Worm (Caenorhabditis elegans) whole organism, late embryonic: ENCODE results near the gene tftc-1.
A peak's percentile ranks its signal among the peaks of the same experiment; 100 is the strongest.

ENCODE experiments used
- F13H6.1 ChIP-seq: sonication (generic microtip); optimal IDR thresholded peaks from 2 replicates; lab custom pipeline; 2016; ENCODE audit warnings: missing genetic modification characterization, missing compliant biosample characterization
- K02D7.2 ChIP-seq: sonication (generic microtip); optimal IDR thresholded peaks from 2 replicates; lab custom pipeline; 2017; ENCODE audit warnings: mild to moderate bottlenecking, missing genetic modification characterization, missing compliant biosample characterization
- K09A11.1 ChIP-seq: sonication (generic microtip); optimal IDR thresholded peaks from 2 replicates; lab custom pipeline; 2017; ENCODE audit warnings: antibody characterized with exemption, mild to moderate bottlenecking, missing genetic modification characterization, missing compliant biosample characterization; ENCODE audit not compliant: insufficient read depth
- T23F11.4 ChIP-seq: fragments of 200-800 bp; sonication (Bioruptor generic); optimal IDR thresholded peaks from 2 replicates; lab custom pipeline; 2018; ENCODE audit warnings: mild to moderate bottlenecking, missing genetic modification characterization, missing compliant biosample characterization
- Y22D7AL.16 ChIP-seq: sonication (generic microtip); optimal IDR thresholded peaks from 2 replicates; lab custom pipeline; 2016; ENCODE audit warnings: missing genetic modification characterization, missing compliant biosample characterization
- ahr-1 ChIP-seq: sonication (generic microtip); optimal IDR thresholded peaks from 2 replicates; lab custom pipeline; 2016; ENCODE audit warnings: missing genetic modification characterization, missing compliant biosample characterization
- ama-1 ChIP-seq: fragments of 150-350 bp; optimal IDR thresholded peaks from 2 replicates; lab custom pipeline; 2014
- ceh-18 ChIP-seq: sonication (generic microtip); optimal IDR thresholded peaks from 2 replicates; lab custom pipeline; 2016; ENCODE audit warnings: missing genetic modification characterization, missing compliant biosample characterization
- ceh-19 ChIP-seq: fragments of 200-800 bp; sonication (Bioruptor generic); optimal IDR thresholded peaks from 2 replicates; lab custom pipeline; 2018; ENCODE audit warnings: mild to moderate bottlenecking, missing genetic modification characterization, missing compliant biosample characterization
- ceh-30 ChIP-seq: fragments of 150-350 bp; optimal IDR thresholded peaks from 2 replicates; lab custom pipeline; 2014; ENCODE audit warnings: missing biosample characterization, missing genetic modification characterization
- ceh-34 ChIP-seq: sonication (generic microtip); optimal IDR thresholded peaks from 2 replicates; lab custom pipeline; 2016; ENCODE audit warnings: mild to moderate bottlenecking, missing genetic modification characterization, missing compliant biosample characterization
- ceh-48 ChIP-seq: sonication (generic microtip); optimal IDR thresholded peaks from 2 replicates; lab custom pipeline; 2016; ENCODE audit warnings: missing genetic modification characterization, inconsistent platforms, missing compliant biosample characterization
- dmd-4 ChIP-seq: sonication (generic microtip); optimal IDR thresholded peaks from 2 replicates; lab custom pipeline; 2016; ENCODE audit warnings: borderline replicate concordance, missing genetic modification characterization, missing compliant biosample characterization
- dve-1 ChIP-seq: sonication (generic microtip); optimal IDR thresholded peaks from 2 replicates; lab custom pipeline; 2017; ENCODE audit warnings: antibody characterized with exemption, mild to moderate bottlenecking, missing genetic modification characterization, missing compliant biosample characterization
- elt-2 ChIP-seq: sonication (generic microtip); optimal IDR thresholded peaks from 2 replicates; lab custom pipeline; 2016; ENCODE audit warnings: missing genetic modification reagents, missing genetic modification characterization, missing compliant biosample characterization
- eyg-1 ChIP-seq: sonication (generic microtip); optimal IDR thresholded peaks from 2 replicates; lab custom pipeline; 2016; ENCODE audit warnings: missing genotype, missing genetic modification characterization, missing compliant biosample characterization
- fkh-10 ChIP-seq: fragments of 150-350 bp; optimal IDR thresholded peaks from 2 replicates; lab custom pipeline; 2014; ENCODE audit warnings: missing biosample characterization, missing genetic modification reagents, missing genetic modification characterization
- hlh-15 ChIP-seq: sonication (generic microtip); optimal IDR thresholded peaks from 2 replicates; lab custom pipeline; 2016; ENCODE audit warnings: missing genetic modification characterization, missing compliant biosample characterization
- hlh-8 ChIP-seq: sonication (generic microtip); optimal IDR thresholded peaks from 2 replicates; lab custom pipeline; 2016; ENCODE audit warnings: missing genotype, missing genetic modification characterization, missing compliant biosample characterization
- lin-11 ChIP-seq: fragments of 200-800 bp; sonication (Bioruptor generic); optimal IDR thresholded peaks from 2 replicates; lab custom pipeline; 2018; ENCODE audit warnings: mild to moderate bottlenecking, missing genetic modification characterization, missing compliant biosample characterization
- madf-2 ChIP-seq: sonication (generic microtip); optimal IDR thresholded peaks from 2 replicates; lab custom pipeline; 2017; ENCODE audit warnings: missing genetic modification characterization, missing compliant biosample characterization
- nhr-11 ChIP-seq: fragments of 150-350 bp; optimal IDR thresholded peaks from 2 replicates; lab custom pipeline; 2014; ENCODE audit warnings: missing biosample characterization, missing genetic modification characterization
- pag-3 ChIP-seq: sonication (generic microtip); optimal IDR thresholded peaks from 2 replicates; lab custom pipeline; 2016; ENCODE audit warnings: missing compliant biosample characterization, missing genetic modification characterization, borderline replicate concordance
- pax-1 ChIP-seq: fragments of 150-350 bp; optimal IDR thresholded peaks from 2 replicates; lab custom pipeline; 2014; ENCODE audit warnings: missing biosample characterization, missing genetic modification characterization
- pqm-1 ChIP-seq: sonication (generic microtip); optimal IDR thresholded peaks from 2 replicates; lab custom pipeline; 2016; ENCODE audit warnings: missing genetic modification characterization, missing compliant biosample characterization
- sdc-2 ChIP-seq: sonication (generic microtip); optimal IDR thresholded peaks from 2 replicates; lab custom pipeline; 2016; ENCODE audit warnings: missing genotype, missing genetic modification characterization, missing compliant biosample characterization
- tbx-2 ChIP-seq: sonication (generic microtip); optimal IDR thresholded peaks from 2 replicates; lab custom pipeline; 2016; ENCODE audit warnings: missing genetic modification characterization, missing compliant biosample characterization
- unc-42 ChIP-seq: sonication (generic microtip); optimal IDR thresholded peaks from 2 replicates; lab custom pipeline; 2016; ENCODE audit warnings: missing genotype, missing genetic modification characterization, missing compliant biosample characterization
- unc-86 ChIP-seq: sonication (generic microtip); optimal IDR thresholded peaks from 2 replicates; lab custom pipeline; 2016; ENCODE audit warnings: missing genetic modification characterization, missing compliant biosample characterization
- ztf-16 ChIP-seq: sonication (generic microtip); optimal IDR thresholded peaks from 2 replicates; lab custom pipeline; 2017; ENCODE audit warnings: missing genetic modification characterization, missing compliant biosample characterization

tftc-1 gene

ce11 chrIV:2348862-2349321, at the start of gene tftc-1, which contains the start of gene ppgn-1:
Gene tftc-1, plus strand, starts transcription at chrIV:2349271.
Gene ppgn-1, minus strand, starts transcription at chrIV:2348912.
- TF ChIP-seq eyg-1 (tag; lab: Kevin White, UChicago) (no peak), unc-42 (tag; lab: Kevin White, UChicago) (peak; percentile 21)
- TF ChIP-seq, all 69 proteins: peak for 1

ce11 chrIV:2300186-2300585, 48.9 kb upstream of the tftc-1 start, which contains the start of gene lin-1:
Gene lin-1, minus strand, starts transcription at chrIV:2300286.
- TF ChIP-seq tbx-2 (no peak), ceh-34 (no peak), pag-3 (no peak), dmd-4 (tag; lab: Kevin White, UChicago) (no peak), madf-2 (tag; lab: Kevin White, UChicago) (no peak), ceh-30 (no peak), ceh-18 (tag; lab: Kevin White, UChicago) (no peak), pqm-1 (tag; lab: Kevin White, UChicago) (no peak), hlh-15 (no peak), lin-11 (tag; lab: Kevin White, UChicago) (no peak), K02D7.2 (tag; lab: Kevin White, UChicago) (no peak), dve-1 (no peak), T23F11.4 (no peak), sdc-2 (tag; lab: Kevin White, UChicago) (no peak), ztf-16 (no peak)
- TF ChIP-seq, all 69 proteins: peak for 0

- no peak for TF ChIP-seq pax-1
- TF ChIP-seq unc-86 (tag; lab: Kevin White, UChicago) = no peak
Measured at ce11 chrIV:2306447-2306846, 42.6 kb upstream of the tftc-1 start, which contains the start of gene mksr-2. Gene mksr-2, minus strand, starts transcription at chrIV:2306547.

- TF ChIP-seq nhr-11 (tag; lab: Kevin White, UChicago) (no peak), ztf-16 (no peak), hlh-8 (tag; lab: Kevin White, UChicago) (no peak), ahr-1 (tag; lab: Kevin White, UChicago) (no peak), K02D7.2 (tag; lab: Kevin White, UChicago) (peak; percentile 17), ama-1 (lab: Kevin White, UChicago) (no peak)
Measured at ce11 chrIV:2307374-2307773, 41.7 kb upstream of the tftc-1 start.

ce11 chrIV:2308203-2308602, 40.9 kb upstream of the tftc-1 start:
- no peak for TF ChIP-seq Y22D7AL.16 (tag; lab: Kevin White, UChicago)
- no peak for TF ChIP-seq unc-86 (tag; lab: Kevin White, UChicago)
- TF ChIP-seq pag-3 = no peak
- no peak for TF ChIP-seq hlh-15

ce11 chrIV:2311554-2311953, 37.5 kb upstream of the tftc-1 start:
- TF ChIP-seq elt-2 (no peak), ceh-34 (no peak), F13H6.1 (tag; lab: Kevin White, UChicago) (no peak), T23F11.4 (no peak), K09A11.1 (tag; lab: Kevin White, UChicago) (no peak), dve-1 (no peak), fkh-10 (no peak), unc-86 (tag; lab: Kevin White, UChicago) (no peak)

- no peak for TF ChIP-seq ceh-19
- TF ChIP-seq ceh-48 (tag; lab: Kevin White, UChicago) = peak; percentile 58
Measured at ce11 chrIV:2313721-2314683, 35.1 kb upstream of the tftc-1 start, which contains the start of gene vha-11. Gene vha-11, minus strand, starts transcription at chrIV:2314567.
